Worm (Caenorhabditis elegans) whole organism, mixed stage, embryonic: ENCODE measurements around the gene mrps-5.

Experiments
- elt-1 ChIP-seq: sonication (generic microtip); optimal IDR thresholded peaks from 2 replicates; lab custom pipeline; 2017; ENCODE audit warnings: missing genetic modification characterization, mild to moderate bottlenecking, missing compliant biosample characterization, antibody characterized with exemption, moderate library complexity, borderline replicate concordance; ENCODE audit not compliant: insufficient read depth
- lsy-2 ChIP-seq: fragments of 150-350 bp; optimal IDR thresholded peaks from 2 replicates; lab custom pipeline; 2014; ENCODE audit warnings: missing biosample characterization, missing genetic modification characterization
- mep-1 ChIP-seq: fragments of 150-350 bp; optimal IDR thresholded peaks from 2 replicates; lab custom pipeline; 2017; ENCODE audit warnings: missing biosample characterization, missing genetic modification reagents, missing genetic modification characterization, inconsistent platforms
- nhr-12 ChIP-seq: fragments of 150-350 bp; optimal IDR thresholded peaks from 2 replicates; lab custom pipeline; 2014; ENCODE audit warnings: missing biosample characterization, missing genetic modification characterization
- nhr-237 ChIP-seq: fragments of 150-350 bp; optimal IDR thresholded peaks from 2 replicates; lab custom pipeline; 2014; ENCODE audit warnings: missing biosample characterization, missing genetic modification characterization
- pha-4 ChIP-seq: fragments of 150-350 bp; optimal IDR thresholded peaks from 2 replicates; lab custom pipeline; 2018; ENCODE audit warnings: missing biosample characterization, missing genetic modification reagents, missing genetic modification characterization
- unc-39 ChIP-seq: fragments of 150-350 bp; optimal IDR thresholded peaks from 2 replicates; lab custom pipeline; 2014; ENCODE audit warnings: missing biosample characterization, missing genetic modification characterization
- unc-62 ChIP-seq: fragments of 150-350 bp; optimal IDR thresholded peaks from 2 replicates; lab custom pipeline; 2014; ENCODE audit warnings: missing biosample characterization, missing genetic modification reagents, missing genetic modification characterization

DNA sequence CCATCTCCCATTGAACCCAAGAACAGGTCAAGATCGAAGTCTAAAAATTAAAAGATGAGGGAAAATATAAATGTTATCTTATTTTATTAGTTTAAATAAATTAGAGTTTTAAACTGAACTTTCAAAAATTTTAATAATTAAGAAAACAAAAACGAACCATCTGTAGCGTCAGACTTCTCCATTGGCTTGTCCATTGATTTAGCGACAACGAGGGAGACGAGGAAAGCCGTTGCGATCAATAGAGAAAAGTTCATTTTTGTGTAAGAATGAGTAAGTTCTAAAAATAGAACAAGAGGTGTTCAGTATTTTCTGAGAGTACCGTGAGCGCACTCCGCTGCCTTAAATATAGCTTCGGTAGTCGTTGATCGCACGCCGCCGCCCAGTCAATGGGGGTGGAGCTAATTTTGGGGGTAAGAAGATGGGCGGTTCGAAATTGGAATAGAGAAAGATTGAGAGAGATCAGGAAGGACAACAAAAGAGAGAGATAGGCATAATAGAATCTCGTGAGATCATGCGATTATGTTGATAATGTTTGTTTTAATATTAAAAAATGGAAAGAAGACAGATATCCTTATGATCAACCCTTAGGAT lies 13.2 kb upstream of the mrps-5 start, which contains the start of gene F45D3.3:
- TF ChIP-seq pha-4, result no peak
- TF ChIP-seq nhr-12, result no peak
- TF ChIP-seq elt-1 (tag; lab: Kevin White, UChicago), result no peak
- no peak for TF ChIP-seq mep-1 (tag; lab: Kevin White, UChicago)
- TF ChIP-seq unc-62, result no peak
- TF ChIP-seq unc-39 (tag; lab: Kevin White, UChicago), result no peak
- TF ChIP-seq nhr-237 (tag; lab: Kevin White, UChicago), result no peak
- TF ChIP-seq lsy-2 (tag; lab: Kevin White, UChicago), result no peak
